Worm (Caenorhabditis elegans) whole organism, dauer: Measurements from ENCODE around the gene kqt-3.
"Not testable (repeated sequence)": the region's sequence is repeated elsewhere in the genome, so short reads cannot be mapped to it uniquely, and the experiment has no call there.

ENCODE experiments used
- unc-62 ChIP-seq: sonication (generic microtip); optimal IDR thresholded peaks from 2 replicates; lab custom pipeline; 2017; ENCODE audit warnings: missing biosample characterization, missing genetic modification reagents, missing genetic modification characterization

kqt-3 gene

ce11 chrII:13695343-13696332 lies at the start of gene kqt-3:
Gene kqt-3 (plus strand): TSS chrII:13696282.
- TF ChIP-seq unc-62 (GFP tag; lab: Kevin White, UChicago), result no peak

ce11 chrII:13648230-13648629 lies 47.9 kb upstream of the kqt-3 start, which contains the start of gene fbxa-169:
Gene fbxa-169 (plus strand): TSS chrII:13648530.
- TF ChIP-seq unc-62 (GFP tag; lab: Kevin White, UChicago), result no peak

ce11 chrII:13654723-13655122 lies 41.4 kb upstream of the kqt-3 start, which contains the start of gene C31C9.9:
Gene C31C9.9 (plus strand): TSS chrII:13655023.
- TF ChIP-seq unc-62 (GFP tag; lab: Kevin White, UChicago), result not testable (repeated sequence)

- TF ChIP-seq unc-62 (GFP tag; lab: Kevin White, UChicago), result not testable (repeated sequence)
Observed at ce11 chrII:13661990-13662389, 34.1 kb upstream of the kqt-3 start, which contains the start of gene C31C9.6. Gene C31C9.6 (minus strand): TSS chrII:13662090.

- TF ChIP-seq unc-62 (GFP tag; lab: Kevin White, UChicago), result no peak
Observed at ce11 chrII:13664416-13664815, 31.7 kb upstream of the kqt-3 start.

ce11 chrII:13664993-13665680 lies 30.9 kb upstream of the kqt-3 start:
- TF ChIP-seq unc-62 (GFP tag; lab: Kevin White, UChicago), result no peak

- TF ChIP-seq unc-62 (GFP tag; lab: Kevin White, UChicago), result no peak
Observed at ce11 chrII:13668844-13669441, 27.1 kb upstream of the kqt-3 start, which contains the start of gene C31C9.7. Gene C31C9.7 (plus strand): TSS chrII:13669104.

- TF ChIP-seq unc-62 (GFP tag; lab: Kevin White, UChicago), result no peak
Observed at ce11 chrII:13670707-13671295, 25.3 kb upstream of the kqt-3 start.

ce11 chrII:13672057-13672456 lies 24.0 kb upstream of the kqt-3 start:
- TF ChIP-seq unc-62 (GFP tag; lab: Kevin White, UChicago), result no peak

- TF ChIP-seq unc-62 (GFP tag; lab: Kevin White, UChicago), result no peak
Observed at ce11 chrII:13673605-13674193, 22.4 kb upstream of the kqt-3 start.

- no peak for TF ChIP-seq unc-62 (GFP tag; lab: Kevin White, UChicago)
Observed at ce11 chrII:13675212-13675611, 20.9 kb upstream of the kqt-3 start.

- no peak for TF ChIP-seq unc-62 (GFP tag; lab: Kevin White, UChicago)
Observed at ce11 chrII:13677927-13678326, 18.2 kb upstream of the kqt-3 start.

- TF ChIP-seq unc-62 (GFP tag; lab: Kevin White, UChicago), result no peak
Observed at ce11 chrII:13678555-13679119, 17.4 kb upstream of the kqt-3 start.

- no peak for TF ChIP-seq unc-62 (GFP tag; lab: Kevin White, UChicago)
Observed at ce11 chrII:13679775-13680320, 16.2 kb upstream of the kqt-3 start.
